Worm (Caenorhabditis elegans): ENCODE data around the gene lips-8.

DNA sequence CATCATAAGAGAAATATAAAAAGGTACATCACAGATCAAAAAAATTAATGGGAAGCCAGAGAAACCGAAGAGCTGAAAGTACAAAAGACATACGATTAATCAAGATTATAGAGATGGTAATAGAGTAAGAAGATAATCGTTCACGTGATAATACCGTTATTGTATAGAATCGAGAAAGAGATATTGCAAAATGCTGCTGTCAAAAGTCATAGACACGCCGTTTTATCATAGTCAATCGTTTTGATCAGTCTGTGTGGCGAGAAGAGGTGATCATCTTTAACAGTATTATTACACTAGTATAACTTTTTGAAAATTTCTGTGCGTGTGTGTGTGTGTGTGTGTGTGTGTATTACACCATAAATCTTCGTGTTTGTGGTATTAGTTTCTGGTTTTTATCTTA is 3.9 kb upstream of the lips-8 start:
- TF ChIP-seq daf-8 (GFP tag; IDR thresholded peaks at IDR 0.05) (no peak), nhr-76 (tag; optimal IDR thresholded peaks at IDR 0.05) (no peak), hmg-1.1 (GFP tag; IDR thresholded peaks at IDR 0.05) (no peak), T20F7.1 (GFP tag; optimal IDR thresholded peaks at IDR 0.05) (no peak), aly-2 (tag; optimal IDR thresholded peaks at IDR 0.05) (no peak), zfp-3 (GFP tag; conservative IDR thresholded peaks at IDR 0.05) (no peak), zag-1 (tag; optimal IDR thresholded peaks at IDR 0.05) (no peak), ama-1 (optimal IDR thresholded peaks at IDR 0.05) (no peak), zip-2 (tag; optimal IDR thresholded peaks at IDR 0.05) (no peak)

Data from whole organism, L4 larva.